Worm (Caenorhabditis elegans): ENCODE measurements around the gene sma-9.

The sma-9 gene

DNA sequence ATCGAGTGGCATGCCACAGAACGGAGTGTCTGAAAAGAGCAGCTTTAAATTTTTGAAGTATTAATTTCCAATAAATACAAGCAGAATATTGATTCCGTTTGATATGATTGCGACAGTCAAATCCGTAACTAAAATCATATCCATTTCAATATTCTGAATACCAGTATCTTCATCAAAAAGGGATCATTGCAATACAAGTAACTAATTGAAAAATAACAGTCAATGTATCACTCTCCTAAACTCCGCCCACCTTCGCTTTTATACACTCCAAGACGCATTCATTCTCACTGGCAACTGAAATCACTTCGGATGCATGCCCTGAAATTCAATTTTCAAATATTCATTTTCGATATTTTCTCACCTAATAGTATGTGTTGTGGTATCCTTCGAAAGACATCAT lies 15.7 kb upstream of the sma-9 start, which contains the start of gene R07A4.3:
TSS of gene R07A4.3 (plus strand) at position 301 of the 400 bp plus-strand sequence.
- TF ChIP-seq mdl-1 (tag; optimal IDR thresholded peaks at IDR 0.05), result no peak
- TF ChIP-seq nhr-28 (tag; optimal IDR thresholded peaks at IDR 0.05), result no peak
- TF ChIP-seq sea-2 (GFP tag; optimal IDR thresholded peaks at IDR 0.05), result no peak
- TF ChIP-seq daf-12 (tag; optimal IDR thresholded peaks at IDR 0.05), result no peak
- no peak for TF ChIP-seq nhr-25 (tag; optimal IDR thresholded peaks at IDR 0.05)
- TF ChIP-seq hmg-11 (tag; optimal IDR thresholded peaks at IDR 0.05), result no peak
- TF ChIP-seq ceh-16 (tag; optimal IDR thresholded peaks at IDR 0.05), result no peak
- TF ChIP-seq ZK546.5 (tag; optimal IDR thresholded peaks at IDR 0.05), result no peak
- TF ChIP-seq jun-1 (tag; optimal IDR thresholded peaks at IDR 0.05), result no peak
- TF ChIP-seq lin-39 (tag; optimal IDR thresholded peaks at IDR 0.05), result no peak
- TF ChIP-seq pqm-1 (tag; optimal IDR thresholded peaks at IDR 0.05), result no peak
- TF ChIP-seq skn-1 (tag; optimal IDR thresholded peaks at IDR 0.05), result no peak
- no peak for TF ChIP-seq nhr-12 (tag; optimal IDR thresholded peaks at IDR 0.05)
- no peak for TF ChIP-seq nhr-77 (tag; optimal IDR thresholded peaks at IDR 0.05)
- no peak for TF ChIP-seq fkh-10 (GFP tag; optimal IDR thresholded peaks at IDR 0.05)
- no peak for TF ChIP-seq R02D3.7 (tag; optimal IDR thresholded peaks at IDR 0.05)
- no peak for TF ChIP-seq ceh-82 (tag; optimal IDR thresholded peaks at IDR 0.05)
- no peak for TF ChIP-seq pha-4 (tag; optimal IDR thresholded peaks at IDR 0.05)

DNA sequence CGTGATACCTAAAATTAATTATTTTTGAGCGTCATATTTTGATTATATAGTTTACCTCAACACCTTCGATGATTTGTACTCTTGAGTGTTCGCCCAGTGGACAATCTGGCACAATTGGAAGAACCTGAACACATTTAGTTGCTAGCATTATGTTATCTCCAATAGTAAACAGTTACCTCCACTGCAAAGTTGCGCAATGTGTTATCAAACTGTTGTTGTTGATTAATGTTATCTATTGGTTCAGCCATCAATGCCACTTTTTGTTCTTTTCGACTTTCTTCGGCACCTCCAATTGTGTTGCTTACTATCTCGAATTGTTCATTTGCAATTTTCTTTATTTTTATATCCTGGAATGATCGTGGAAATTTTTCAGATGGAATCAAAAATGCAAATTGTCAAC lies 14.6 kb upstream of the sma-9 start:
- no peak for TF ChIP-seq aly-2 (tag; optimal IDR thresholded peaks at IDR 0.05)
- no peak for TF ChIP-seq nhr-28 (tag; optimal IDR thresholded peaks at IDR 0.05)
- TF ChIP-seq mdl-1 (tag; optimal IDR thresholded peaks at IDR 0.05), result no peak
- TF ChIP-seq snpc-4 (tag; optimal IDR thresholded peaks at IDR 0.05), result no peak
- no peak for TF ChIP-seq egl-27 (tag; optimal IDR thresholded peaks at IDR 0.05)
- no peak for TF ChIP-seq ceh-28 (tag; optimal IDR thresholded peaks at IDR 0.05)
- TF ChIP-seq R02D3.7 (tag; optimal IDR thresholded peaks at IDR 0.05), result no peak
- no peak for TF ChIP-seq sea-2 (GFP tag; optimal IDR thresholded peaks at IDR 0.05)
- TF ChIP-seq nhr-25 (tag; optimal IDR thresholded peaks at IDR 0.05), result no peak
- TF ChIP-seq nhr-237 (tag; optimal IDR thresholded peaks at IDR 0.05), result no peak
- TF ChIP-seq nhr-43 (tag; optimal IDR thresholded peaks at IDR 0.05; ENCODE audit: poor library complexity, severe bottlenecking), result no peak
- TF ChIP-seq mml-1 (tag; optimal IDR thresholded peaks at IDR 0.05), result no peak

DNA sequence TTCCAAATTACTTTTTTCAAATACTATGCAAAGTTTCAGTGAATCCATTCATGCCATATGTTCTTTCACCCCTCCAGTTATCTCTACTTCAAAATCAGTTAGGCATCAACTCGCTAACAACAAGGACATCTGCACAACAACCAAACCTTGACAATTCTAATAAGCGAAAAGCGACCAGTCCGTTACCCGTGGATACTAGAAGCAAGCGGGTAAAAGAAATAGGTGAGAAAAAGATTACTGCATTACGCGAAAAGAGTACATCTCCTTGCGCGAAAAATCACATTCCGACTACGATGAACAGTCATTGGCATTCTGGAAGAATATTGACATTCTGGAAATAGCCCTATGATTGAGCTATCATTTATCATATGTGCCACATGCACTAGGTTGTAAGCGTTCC lies 12.9 kb upstream of the sma-9 start:
- TF ChIP-seq tbx-2 (tag; optimal IDR thresholded peaks at IDR 0.05) (no peak), lsy-12 (tag; optimal IDR thresholded peaks at IDR 0.05) (no peak), snpc-4 (tag; optimal IDR thresholded peaks at IDR 0.05) (no peak), daf-12 (tag; optimal IDR thresholded peaks at IDR 0.05) (no peak), ceh-9 (tag; optimal IDR thresholded peaks at IDR 0.05) (no peak), nhr-43 (tag; optimal IDR thresholded peaks at IDR 0.05; ENCODE audit: poor library complexity, severe bottlenecking) (peak; percentile 14), skn-1 (tag; optimal IDR thresholded peaks at IDR 0.05) (no peak), nhr-23 (tag; optimal IDR thresholded peaks at IDR 0.05) (peak; percentile 26)

DNA sequence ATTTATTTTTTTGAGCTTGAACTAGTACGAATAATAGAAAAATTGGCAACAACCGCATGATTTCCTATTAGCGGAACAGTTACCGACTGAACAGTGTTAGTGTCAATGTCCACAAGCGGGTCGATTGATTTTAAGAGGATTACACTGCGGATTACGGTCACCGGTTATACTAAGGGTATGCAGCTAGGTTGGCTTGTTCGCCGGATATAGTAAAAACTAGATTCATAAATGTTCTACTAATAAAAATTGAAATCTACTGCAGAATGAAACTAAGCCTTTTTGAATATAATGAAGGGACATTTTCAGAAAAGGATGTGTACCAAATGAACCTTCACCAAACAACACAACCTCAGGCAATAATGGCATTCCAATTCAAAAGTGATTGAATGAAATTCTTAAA lies 11.5 kb upstream of the sma-9 start, which contains the start of gene R07A4.4:
TSS of gene R07A4.4 (minus strand) at position 101 of the 400 bp plus-strand sequence.
- no peak for TF ChIP-seq nhr-11 (tag; optimal IDR thresholded peaks at IDR 0.05)
- TF ChIP-seq mdl-1 (tag; optimal IDR thresholded peaks at IDR 0.05), result no peak
- TF ChIP-seq fos-1 (tag; optimal IDR thresholded peaks at IDR 0.05), result no peak
- no peak for TF ChIP-seq tbx-2 (tag; optimal IDR thresholded peaks at IDR 0.05)
- TF ChIP-seq nhr-12 (tag; optimal IDR thresholded peaks at IDR 0.05), result no peak
- TF ChIP-seq aly-2 (tag; optimal IDR thresholded peaks at IDR 0.05), result no peak
- no peak for TF ChIP-seq fkh-10 (GFP tag; optimal IDR thresholded peaks at IDR 0.05)

DNA sequence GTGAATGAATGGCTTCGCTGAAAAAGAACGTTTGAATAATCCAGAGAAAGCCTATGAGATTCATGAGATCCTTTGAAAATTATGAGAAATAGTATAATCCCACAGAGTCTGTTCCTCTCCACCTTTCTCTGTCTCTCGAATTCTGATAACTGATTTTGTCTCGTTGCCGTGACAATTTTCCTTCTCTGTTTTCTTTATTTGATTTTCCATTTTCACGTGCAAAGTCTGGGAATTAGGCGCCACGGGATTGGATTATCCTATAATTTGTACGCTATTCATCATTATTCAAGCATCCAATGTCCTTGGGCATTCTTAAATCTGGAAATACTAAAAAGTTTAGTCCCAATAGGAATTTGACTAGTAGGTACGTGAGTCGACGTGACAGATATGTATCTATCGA lies 10.6 kb upstream of the sma-9 start:
- TF ChIP-seq nfya-1 (tag; optimal IDR thresholded peaks at IDR 0.05; ENCODE audit: insufficient read depth) (no peak), pha-4 (tag; optimal IDR thresholded peaks at IDR 0.05) (no peak), ama-1 (optimal IDR thresholded peaks at IDR 0.05) (no peak), lin-15B (tag; optimal IDR thresholded peaks at IDR 0.05) (no peak), nhr-25 (tag; optimal IDR thresholded peaks at IDR 0.05) (no peak), nhr-23 (tag; optimal IDR thresholded peaks at IDR 0.05) (no peak), egl-27 (tag; optimal IDR thresholded peaks at IDR 0.05) (no peak), nhr-11 (tag; optimal IDR thresholded peaks at IDR 0.05) (no peak), R02D3.7 (tag; optimal IDR thresholded peaks at IDR 0.05) (no peak), fos-1 (tag; optimal IDR thresholded peaks at IDR 0.05) (no peak), skn-1 (tag; optimal IDR thresholded peaks at IDR 0.05) (no peak), ztf-4 (tag; optimal IDR thresholded peaks at IDR 0.05) (no peak), fkh-10 (GFP tag; optimal IDR thresholded peaks at IDR 0.05) (no peak), ztf-11 (tag; optimal IDR thresholded peaks at IDR 0.05) (no peak), mdl-1 (tag; optimal IDR thresholded peaks at IDR 0.05) (no peak), nhr-28 (tag; optimal IDR thresholded peaks at IDR 0.05) (no peak), sea-2 (GFP tag; optimal IDR thresholded peaks at IDR 0.05) (no peak)
